Fruit fly (Drosophila melanogaster) whole organism, prepupa: ENCODE measurements around the gene SNRPG.

Source experiments
- Blimp-1 ChIP-seq: fragments of 200-800 bp; sonication (Bioruptor generic); optimal IDR thresholded peaks from 3 replicates; lab custom pipeline; 2017; ENCODE audit warnings: missing biosample characterization, missing genetic modification characterization, mild to moderate bottlenecking, moderate library complexity, missing genetic modification reagents
- CG6792 ChIP-seq: fragments of 200-800 bp; sonication (Bioruptor generic); optimal IDR thresholded peaks from 3 replicates; lab custom pipeline; 2016; ENCODE audit warnings: missing biosample characterization, missing genetic modification characterization
- CG6854 ChIP-seq: fragments of 200-800 bp; sonication (Bioruptor generic); optimal IDR thresholded peaks from 2 replicates; lab custom pipeline; 2017; ENCODE audit warnings: missing biosample characterization, mild to moderate bottlenecking, missing genetic modification characterization
- pdm3 ChIP-seq: fragments of 200-800 bp; sonication (Bioruptor generic); optimal IDR thresholded peaks from 3 replicates; lab custom pipeline; 2016; ENCODE audit warnings: missing biosample characterization, missing genetic modification characterization

DNA sequence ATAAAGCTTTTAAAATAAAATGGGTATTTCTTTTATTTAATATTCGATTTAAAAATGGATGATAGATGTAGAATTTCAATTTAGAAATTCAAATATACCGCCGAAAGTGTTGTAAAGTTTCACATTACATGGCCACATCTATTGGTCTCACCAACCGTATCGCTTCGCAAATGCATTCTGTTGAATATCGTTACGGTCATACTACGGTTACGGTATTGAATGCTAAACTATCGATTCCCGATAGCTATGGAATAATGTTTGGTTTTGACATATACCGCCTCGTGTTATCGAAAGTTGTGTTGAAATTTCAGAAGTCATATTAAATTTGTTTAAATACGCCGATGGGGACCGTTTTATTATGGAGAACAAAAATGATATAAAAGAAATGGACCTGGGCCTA lies 10.9 kb upstream of the SNRPG start, which contains the start of the genes CG32573 and CG42512:
- TF ChIP-seq CG6854 (GFP tag; lab: Kevin White, UChicago) (no peak), Blimp-1 (GFP tag; lab: Kevin White, UChicago) (no peak), pdm3 (no peak), CG6792 (no peak)
